Fruit fly (Drosophila melanogaster) whole organism, embryonic: ENCODE measurements around the gene CG12607.

Experiments used
- Abd-B ChIP-seq: fragments of 200-800 bp; sonication (Bioruptor generic); optimal IDR thresholded peaks from 2 replicates; lab custom pipeline; 2018; ENCODE audit warnings: missing biosample characterization, mild to moderate bottlenecking, missing genetic modification characterization, moderate library complexity
- Blimp-1 ChIP-seq: fragments of 200-800 bp; sonication (Bioruptor generic); optimal IDR thresholded peaks from 3 replicates; lab custom pipeline; 2018; ENCODE audit warnings: missing biosample characterization, missing genetic modification characterization, mild to moderate bottlenecking, moderate library complexity, missing genetic modification reagents
- Bteb2 ChIP-seq: fragments of 200-800 bp; sonication (Bioruptor generic); optimal IDR thresholded peaks from 2 replicates; lab custom pipeline; 2016; ENCODE audit warnings: missing biosample characterization, missing genetic modification characterization
- CG1024 ChIP-seq: fragments of 200-800 bp; sonication (Bioruptor generic); IDR thresholded peaks from 2 replicates; pipeline ENCODE4 v1.3.6; 2022; ENCODE audit warnings: missing biosample characterization, missing genetic modification characterization
- CG11398 ChIP-seq: fragments of 200-800 bp; sonication (Bioruptor generic); optimal IDR thresholded peaks from 2 replicates; lab custom pipeline; 2016; ENCODE audit warnings: missing biosample characterization, missing genetic modification characterization
- CG11696 ChIP-seq: fragments of 200-800 bp; sonication (Bioruptor generic); IDR thresholded peaks from 2 replicates; pipeline ENCODE4 v1.3.6; 2022; ENCODE audit warnings: missing biosample characterization, missing genetic modification characterization
- CG12071 ChIP-seq: fragments of 200-800 bp; sonication (Bioruptor generic); optimal IDR thresholded peaks from 3 replicates; lab custom pipeline; 2018; ENCODE audit warnings: missing biosample characterization, mild to moderate bottlenecking, missing genetic modification characterization
- CG13424 ChIP-seq: fragments of 200-800 bp; sonication (Bioruptor generic); optimal IDR thresholded peaks from 2 replicates; lab custom pipeline; 2019; ENCODE audit warnings: missing biosample characterization, mild to moderate bottlenecking, missing genetic modification characterization, moderate library complexity
- CG15601 ChIP-seq: fragments of 200-800 bp; sonication (Bioruptor generic); optimal IDR thresholded peaks from 3 replicates; lab custom pipeline; 2019; ENCODE audit warnings: missing biosample characterization, mild to moderate bottlenecking, missing genetic modification characterization, moderate library complexity
- CG15696 ChIP-seq: fragments of 200-800 bp; sonication (Bioruptor generic); optimal IDR thresholded peaks from 2 replicates; lab custom pipeline; 2019; ENCODE audit warnings: missing biosample characterization, mild to moderate bottlenecking, missing genetic modification characterization, moderate library complexity
- CG17186 ChIP-seq: fragments of 200-800 bp; sonication (Bioruptor generic); optimal IDR thresholded peaks from 3 replicates; lab custom pipeline; 2017; ENCODE audit warnings: missing biosample characterization, missing genetic modification reagents, missing genetic modification characterization
- CG17912 ChIP-seq: fragments of 200-800 bp; sonication (Bioruptor generic); optimal IDR thresholded peaks from 2 replicates; lab custom pipeline; 2018; ENCODE audit warnings: missing biosample characterization, mild to moderate bottlenecking, missing genetic modification characterization
- CG2712 ChIP-seq: fragments of 200-800 bp; optimal IDR thresholded peaks from 3 replicates; lab custom pipeline; 2019; ENCODE audit warnings: missing biosample characterization, mild to moderate bottlenecking, missing genetic modification characterization, moderate library complexity
- CG31224 ChIP-seq: fragments of 200-800 bp; sonication (Bioruptor generic); IDR thresholded peaks from 2 replicates; pipeline ENCODE4 v1.3.6; 2022; ENCODE audit warnings: missing biosample characterization, missing genetic modification characterization
- CG3838 ChIP-seq: fragments of 200-800 bp; sonication (Bioruptor generic); optimal IDR thresholded peaks from 3 replicates; lab custom pipeline; 2016; ENCODE audit warnings: missing biosample characterization, missing genetic modification characterization
- CG42726 ChIP-seq: fragments of 200-800 bp; sonication (Bioruptor generic); IDR thresholded peaks from 2 replicates; pipeline ENCODE4 v1.3.6; 2022; ENCODE audit warnings: missing biosample characterization, missing genetic modification characterization; ENCODE audit not compliant: partially characterized antibody
- CG4707 ChIP-seq: fragments of 200-800 bp; sonication (Bioruptor generic); optimal IDR thresholded peaks from 2 replicates; lab custom pipeline; 2018; ENCODE audit warnings: missing biosample characterization, mild to moderate bottlenecking, missing genetic modification characterization, moderate library complexity
- CG4730 ChIP-seq: fragments of 200-800 bp; sonication (Bioruptor generic); IDR thresholded peaks from 2 replicates; pipeline ENCODE4 v1.3.6; 2022; ENCODE audit warnings: missing biosample characterization, missing genetic modification characterization
- CG5245 ChIP-seq: fragments of 200-800 bp; sonication (Bioruptor generic); optimal IDR thresholded peaks from 3 replicates; lab custom pipeline; 2016; ENCODE audit warnings: missing biosample characterization, missing genetic modification characterization
- CG6254 ChIP-seq: fragments of 200-800 bp; sonication (Bioruptor generic); optimal IDR thresholded peaks from 3 replicates; lab custom pipeline; 2017; ENCODE audit warnings: mild to moderate bottlenecking, missing biosample characterization, missing genetic modification reagents, missing genetic modification characterization
- CG7372 ChIP-seq: fragments of 200-800 bp; sonication (Bioruptor generic); IDR thresholded peaks from 2 replicates; pipeline ENCODE4 v1.3.6; 2022; ENCODE audit warnings: missing biosample characterization, missing genetic modification characterization
- Doc2 ChIP-seq: fragments of 200-800 bp; sonication (Bioruptor generic); IDR thresholded peaks from 2 replicates; pipeline ENCODE4 v1.3.6; 2022; ENCODE audit warnings: missing biosample characterization, missing genetic modification characterization
- Ets97D ChIP-seq: fragments of 200-800 bp; sonication (Bioruptor generic); optimal IDR thresholded peaks from 3 replicates; lab custom pipeline; 2016; ENCODE audit warnings: missing biosample characterization, missing genetic modification characterization
- HLH3B ChIP-seq: fragments of 200-800 bp; sonication (Bioruptor generic); IDR thresholded peaks from 2 replicates; pipeline ENCODE4 v1.3.6; 2022; ENCODE audit warnings: missing biosample characterization, missing genetic modification characterization
- HLH4C ChIP-seq: fragments of 200-800 bp; sonication (Bioruptor generic); IDR thresholded peaks from 3 replicates; pipeline ENCODE4 v1.3.6; 2022; ENCODE audit warnings: missing biosample characterization, missing genetic modification characterization; ENCODE audit not compliant: partially characterized antibody
- Lpt ChIP-seq: fragments of >200 bp; optimal IDR thresholded peaks from 2 replicates; lab custom pipeline; 2018; ENCODE audit warnings: missing biosample characterization, missing genetic modification characterization
- MBD-R2 ChIP-seq: fragments of 200-800 bp; sonication (Bioruptor generic); IDR thresholded peaks from 2 replicates; pipeline ENCODE4 v1.3.6; 2022; ENCODE audit warnings: missing biosample characterization, missing genetic modification characterization
- Mad ChIP-seq: fragments of 200-800 bp; sonication (Bioruptor generic); optimal IDR thresholded peaks from 2 replicates; lab custom pipeline; 2016; ENCODE audit warnings: missing biosample characterization, missing genetic modification characterization
- Nf-YA ChIP-seq: fragments of 200-800 bp; sonication (Bioruptor generic); IDR thresholded peaks from 2 replicates; pipeline ENCODE4 v1.3.6; 2022; ENCODE audit warnings: missing biosample characterization, missing genetic modification characterization
- Nf-YC ChIP-seq: fragments of 200-800 bp; optimal IDR thresholded peaks from 3 replicates; lab custom pipeline; 2019; ENCODE audit warnings: missing biosample characterization, mild to moderate bottlenecking, missing genetic modification characterization, moderate library complexity
- Ravus ChIP-seq: fragments of 200-800 bp; sonication (Bioruptor generic); IDR thresholded peaks from 2 replicates; pipeline ENCODE4 v1.3.6; 2022; ENCODE audit warnings: missing biosample characterization, missing genetic modification characterization
- Spps ChIP-seq: fragments of 200-800 bp; sonication (Bioruptor generic); optimal IDR thresholded peaks from 2 replicates; lab custom pipeline; 2018; ENCODE audit warnings: missing biosample characterization, mild to moderate bottlenecking, missing genetic modification characterization
- Xbp1 ChIP-seq: fragments of 200-800 bp; sonication (Bioruptor generic); optimal IDR thresholded peaks from 3 replicates; lab custom pipeline; 2016; ENCODE audit warnings: missing biosample characterization, mild to moderate bottlenecking, missing genetic modification characterization
- btn ChIP-seq: fragments of 200-800 bp; sonication (Bioruptor generic); optimal IDR thresholded peaks from 2 replicates; lab custom pipeline; 2016; ENCODE audit warnings: missing biosample characterization, missing genetic modification characterization
- dan ChIP-seq: fragments of 200-800 bp; sonication (Bioruptor generic); IDR thresholded peaks from 2 replicates; pipeline ENCODE4 v1.3.6; 2022; ENCODE audit warnings: missing biosample characterization, missing genetic modification characterization
- dmrt11E ChIP-seq: fragments of 200-800 bp; sonication (Bioruptor generic); optimal IDR thresholded peaks from 3 replicates; lab custom pipeline; 2018; ENCODE audit warnings: missing biosample characterization, mild to moderate bottlenecking, missing genetic modification characterization, moderate library complexity
- dmrt99B ChIP-seq: fragments of 200-800 bp; sonication (Bioruptor generic); optimal IDR thresholded peaks from 2 replicates; lab custom pipeline; 2018; ENCODE audit warnings: missing biosample characterization, mild to moderate bottlenecking, missing genetic modification characterization, moderate library complexity
- fd64A ChIP-seq: fragments of 200-800 bp; sonication (Bioruptor generic); optimal IDR thresholded peaks from 3 replicates; lab custom pipeline; 2018; ENCODE audit warnings: missing biosample characterization, mild to moderate bottlenecking, missing genetic modification characterization
- klu ChIP-seq: fragments of 200-800 bp; sonication (Bioruptor generic); IDR thresholded peaks from 2 replicates; pipeline ENCODE4 v1.3.6; 2022; ENCODE audit warnings: missing biosample characterization, missing genetic modification characterization
- lab ChIP-seq: fragments of 200-800 bp; sonication (Bioruptor generic); optimal IDR thresholded peaks from 3 replicates; lab custom pipeline; 2017; ENCODE audit warnings: missing biosample characterization, missing genetic modification characterization, mild to moderate bottlenecking, moderate library complexity, missing genetic modification reagents
- onecut ChIP-seq: fragments of 200-800 bp; sonication (Bioruptor generic); IDR thresholded peaks from 2 replicates; pipeline ENCODE4 v1.3.6; 2022; ENCODE audit warnings: missing biosample characterization, missing genetic modification characterization
- peb ChIP-seq: fragments of 200-800 bp; sonication (Bioruptor generic); IDR thresholded peaks from 2 replicates; pipeline ENCODE4 v1.3.6; 2022; ENCODE audit warnings: missing biosample characterization, missing genetic modification characterization
- pfk ChIP-seq: fragments of 200-800 bp; sonication (Bioruptor generic); optimal IDR thresholded peaks from 2 replicates; lab custom pipeline; 2018; ENCODE audit warnings: missing biosample characterization, mild to moderate bottlenecking, missing genetic modification characterization, moderate library complexity
- pho ChIP-seq: fragments of 200-800 bp; sonication (Bioruptor generic); optimal IDR thresholded peaks from 2 replicates; lab custom pipeline; 2016; ENCODE audit warnings: missing biosample characterization, missing genetic modification characterization
- pita ChIP-seq: fragments of 200-800 bp; sonication (Bioruptor generic); optimal IDR thresholded peaks from 2 replicates; lab custom pipeline; 2017; ENCODE audit warnings: missing biosample characterization, mild to moderate bottlenecking, missing genetic modification characterization
- prd ChIP-seq, 3 experiments: fragments of >200 bp in 2 of 3; fragments of 200-800 bp in 1 of 3; sonication (Bioruptor generic) in 1 of 3; optimal IDR thresholded peaks in 2 of 3; IDR thresholded peaks in 1 of 3; 2 replicates in 2 of 3; 3 replicates in 1 of 3; pipeline versions ENCODE4 v1.3.6 to Lab custom; 2017 to 2022; ENCODE audit warnings: missing biosample characterization in 1 of 3, missing genetic modification characterization in 1 of 3
- rib ChIP-seq: fragments of 200-800 bp; sonication (Bioruptor generic); IDR thresholded peaks from 2 replicates; pipeline ENCODE4 v1.3.6; 2022; ENCODE audit warnings: missing biosample characterization, missing genetic modification characterization
- stc ChIP-seq: fragments of 200-800 bp; sonication (Bioruptor generic); IDR thresholded peaks from 2 replicates; pipeline ENCODE4 v1.3.6; 2022; ENCODE audit warnings: missing biosample characterization, missing genetic modification characterization
- stwl ChIP-seq: fragments of 200-800 bp; sonication (Bioruptor generic); optimal IDR thresholded peaks from 3 replicates; lab custom pipeline; 2018; ENCODE audit warnings: missing biosample characterization, mild to moderate bottlenecking, missing genetic modification characterization, moderate library complexity
- twi ChIP-seq: fragments of 200-800 bp; optimal IDR thresholded peaks from 2 replicates; lab custom pipeline; 2019; ENCODE audit warnings: missing biosample characterization, mild to moderate bottlenecking, missing genetic modification characterization, moderate library complexity

The CG12607 gene

dm6 chr3L:4413800-4414446 is 32.5 kb upstream of the CG12607 start (continued):
- TF ChIP-seq Lpt (GFP tag; lab: Kevin White, UChicago) (no peak), pita (GFP tag; lab: Kevin White, UChicago) (no peak), HLH3B (GFP tag; lab: Robert Waterston, UW) (0 out of 2 replicates have a peak, but pooled peaks have one; percentile 7), twi (no peak), Abd-B (no peak), stc (GFP tag; lab: Robert Waterston, UW) (no peak), Blimp-1 (GFP tag; lab: Kevin White, UChicago) (no peak), stwl (tag; lab: Kevin White, UChicago) (no peak), Xbp1 (GFP tag; lab: Kevin White, UChicago) (peak; percentile 35), Nf-YC (peak; percentile 30), CG1024 (GFP tag; lab: Robert Waterston, UW) (no peak), prd (optimal IDR thresholded peaks at IDR 0.05; lab: Kevin White, UChicago) (no peak), prd (GFP tag; IDR thresholded peaks at IDR 0.05; lab: Robert Waterston, UW) (no peak), HLH4C (GFP tag; lab: Robert Waterston, UW) (no peak), CG13424 (no peak), peb (GFP tag; lab: Robert Waterston, UW) (no peak), fd64A (GFP tag; lab: Kevin White, UChicago) (no peak), CG11398 (GFP tag; lab: Kevin White, UChicago) (no peak), CG7372 (GFP tag; lab: Robert Waterston, UW) (no peak), CG5245 (GFP tag; lab: Kevin White, UChicago) (no peak), lab (peak; percentile 63), CG15696 (no peak), onecut (no peak), MBD-R2 (GFP tag; lab: Robert Waterston, UW) (peak; percentile 16; the same call in 1 of the 2 replicates), CG31224 (GFP tag; lab: Robert Waterston, UW) (no peak), klu (0 out of 2 replicates have a peak, but pooled peaks have one; percentile 7), CG17912 (peak; percentile 25), dmrt11E (tag; lab: Kevin White, UChicago) (no peak), dmrt99B (tag; lab: Kevin White, UChicago) (no peak), CG4707 (GFP tag; lab: Kevin White, UChicago) (no peak), Mad (GFP tag; lab: Kevin White, UChicago) (no peak), Nf-YA (GFP tag; lab: Robert Waterston, UW) (no peak), btn (GFP tag; lab: Kevin White, UChicago) (no peak), Ets97D (no peak), CG12071 (GFP tag; lab: Kevin White, UChicago) (no peak), CG2712 (tag; lab: Kevin White, UChicago) (no peak), Spps (no peak), CG11696 (GFP tag; lab: Robert Waterston, UW) (no peak), CG42726 (GFP tag; lab: Robert Waterston, UW) (no peak), rib (GFP tag; lab: Robert Waterston, UW) (peak; percentile 82), CG4730 (GFP tag; lab: Robert Waterston, UW) (no peak), pfk (GFP tag; lab: Kevin White, UChicago) (no peak), Doc2 (no peak), Bteb2 (GFP tag; lab: Kevin White, UChicago) (no peak), CG17186 (no peak), CG6254 (GFP tag; lab: Kevin White, UChicago) (no peak), dan (no peak), pho (GFP tag; lab: Kevin White, UChicago) (no peak), CG3838 (GFP tag; lab: Kevin White, UChicago) (no peak), Ravus (GFP tag; lab: Robert Waterston, UW) (no peak), CG15601 (tag; lab: Kevin White, UChicago) (no peak)
